Worm (Caenorhabditis elegans): ENCODE measurements around the gene dph-7.

Gene dph-7

ce11 chrIII:13315071-13315470, at the start of gene dph-7:
dph-7 (plus strand) TSS chrIII:13315123.
- TF ChIP-seq unc-39 (tag; optimal IDR thresholded peaks at IDR 0.05) (no peak), cnd-1 (tag; optimal IDR thresholded peaks at IDR 0.05) (no peak), elt-1 (tag; optimal IDR thresholded peaks at IDR 0.05; ENCODE audit: borderline replicate concordance, insufficient read depth) (no peak), sem-2 (GFP tag; optimal IDR thresholded peaks at IDR 0.05) (no peak), mep-1 (tag; optimal IDR thresholded peaks at IDR 0.05) (no peak)

ce11 chrIII:13265566-13265965, 49.4 kb upstream of the dph-7 start, which contains the start of gene F56A8.5:
F56A8.5 (plus strand) TSS chrIII:13265866.
- no peak for TF ChIP-seq unc-39 (tag; optimal IDR thresholded peaks at IDR 0.05)
- TF ChIP-seq nhr-28 (tag; optimal IDR thresholded peaks at IDR 0.05): no peak
- no peak for TF ChIP-seq mab-5 (tag; optimal IDR thresholded peaks at IDR 0.05)
- TF ChIP-seq cnd-1 (tag; optimal IDR thresholded peaks at IDR 0.05): no peak
- no peak for TF ChIP-seq nhr-76 (tag; optimal IDR thresholded peaks at IDR 0.05)
- no peak for TF ChIP-seq snpc-4 (tag; optimal IDR thresholded peaks at IDR 0.05)

- TF ChIP-seq drap-1 (GFP tag; optimal IDR thresholded peaks at IDR 0.05): no peak
- no peak for TF ChIP-seq ceh-83 (GFP tag; optimal IDR thresholded peaks at IDR 0.05)
- TF ChIP-seq flh-1 (GFP tag; optimal IDR thresholded peaks at IDR 0.05): no peak
- TF ChIP-seq lin-13 (tag; optimal IDR thresholded peaks at IDR 0.05): no peak
- TF ChIP-seq lsy-2 (tag; optimal IDR thresholded peaks at IDR 0.05): no peak
Measured at ce11 chrIII:13267046-13267445, 47.9 kb upstream of the dph-7 start.

- TF ChIP-seq sem-2 (GFP tag; optimal IDR thresholded peaks at IDR 0.05): peak; percentile 42
- TF ChIP-seq pha-4 (tag; optimal IDR thresholded peaks at IDR 0.05): peak; percentile 54
- peak; percentile 50 for TF ChIP-seq ham-2 (GFP tag; optimal IDR thresholded peaks at IDR 0.05)
- no peak for TF ChIP-seq elt-3 (tag; optimal IDR thresholded peaks at IDR 0.05)
- TF ChIP-seq snpc-4 (tag; optimal IDR thresholded peaks at IDR 0.05): no peak
- TF ChIP-seq nhr-237 (tag; optimal IDR thresholded peaks at IDR 0.05): peak; percentile 39
- TF ChIP-seq hlh-1 (tag; optimal IDR thresholded peaks at IDR 0.05): peak; percentile 36
- peak; percentile 29 for TF ChIP-seq nhr-2 (tag; optimal IDR thresholded peaks at IDR 0.05)
- peak; percentile 53 for TF ChIP-seq ztf-11 (tag; optimal IDR thresholded peaks at IDR 0.05)
- peak; percentile 31 for TF ChIP-seq ceh-39 (tag; optimal IDR thresholded peaks at IDR 0.05)
- peak; percentile 46 for TF ChIP-seq unc-120 (tag; optimal IDR thresholded peaks at IDR 0.05; ENCODE audit: poor library complexity, severe bottlenecking)
- TF ChIP-seq elt-1 (tag; optimal IDR thresholded peaks at IDR 0.05; ENCODE audit: borderline replicate concordance, insufficient read depth): no peak
- TF ChIP-seq blmp-1 (tag; optimal IDR thresholded peaks at IDR 0.05): no peak
- peak; percentile 60 for TF ChIP-seq lsy-2 (tag; optimal IDR thresholded peaks at IDR 0.05)
- TF ChIP-seq mls-2 (tag; optimal IDR thresholded peaks at IDR 0.05): peak; percentile 79
- peak; percentile 83 for TF ChIP-seq sptf-1 (tag; optimal IDR thresholded peaks at IDR 0.05)
- TF ChIP-seq nhr-28 (tag; optimal IDR thresholded peaks at IDR 0.05): no peak
- peak; percentile 64 for TF ChIP-seq nhr-12 (tag; optimal IDR thresholded peaks at IDR 0.05)
- TF ChIP-seq ces-1 (GFP tag; optimal IDR thresholded peaks at IDR 0.05): peak; percentile 34
- no peak for TF ChIP-seq mab-5 (tag; optimal IDR thresholded peaks at IDR 0.05)
- TF ChIP-seq lin-32 (GFP tag; optimal IDR thresholded peaks at IDR 0.05): peak; percentile 26
- no peak for TF ChIP-seq ceh-83 (GFP tag; optimal IDR thresholded peaks at IDR 0.05)
- no peak for TF ChIP-seq tbx-8 (GFP tag; optimal IDR thresholded peaks at IDR 0.05)
- peak; percentile 43 for TF ChIP-seq ceh-43 (GFP tag; optimal IDR thresholded peaks at IDR 0.05)
- TF ChIP-seq drap-1 (GFP tag; optimal IDR thresholded peaks at IDR 0.05): peak; percentile 77
- TF ChIP-seq bed-3 (GFP tag; optimal IDR thresholded peaks at IDR 0.05): peak; percentile 55
- no peak for TF ChIP-seq unc-39 (tag; optimal IDR thresholded peaks at IDR 0.05)
- TF ChIP-seq nhr-76 (tag; optimal IDR thresholded peaks at IDR 0.05): no peak
- peak; percentile 80 for TF ChIP-seq zip-8 (tag; optimal IDR thresholded peaks at IDR 0.05)
- no peak for TF ChIP-seq unc-62 (GFP tag; optimal IDR thresholded peaks at IDR 0.05)
- peak; percentile 58 for TF ChIP-seq M03D4.4 (tag; optimal IDR thresholded peaks at IDR 0.05)
- peak; percentile 58 for TF ChIP-seq mep-1 (tag; optimal IDR thresholded peaks at IDR 0.05)
- TF ChIP-seq lin-13 (tag; optimal IDR thresholded peaks at IDR 0.05): peak; percentile 63
- TF ChIP-seq cnd-1 (tag; optimal IDR thresholded peaks at IDR 0.05): peak; percentile 55
- TF ChIP-seq flh-1 (GFP tag; optimal IDR thresholded peaks at IDR 0.05): no peak
Measured at ce11 chrIII:13268856-13269255, 46.1 kb upstream of the dph-7 start, which contains the start of gene cpf-2. cpf-2 (minus strand) TSS chrIII:13268883.
